Fruit fly (Drosophila melanogaster) whole organism: Measurements from ENCODE around the gene spen.

Experiments used
- CG8478 ChIP-seq: fragments of >200 bp; optimal IDR thresholded peaks from 2 replicates; lab custom pipeline; 2018; ENCODE audit warnings: inconsistent platforms
- Dll ChIP-seq: fragments of >200 bp; optimal IDR thresholded peaks from 2 replicates; lab custom pipeline; 2017
- EcR ChIP-seq, 2 experiments: fragments of >200 bp; optimal IDR thresholded peaks; 2 replicates each; lab custom pipeline; 2017; ENCODE audit warnings: missing biosample characterization in 2 of 2, missing genetic modification characterization in 2 of 2, missing genetic modification reagents in 2 of 2
- pan ChIP-seq: fragments of >200 bp; optimal IDR thresholded peaks from 2 replicates; lab custom pipeline; 2017
- psq ChIP-seq: fragments of >200 bp; optimal IDR thresholded peaks from 2 replicates; lab custom pipeline; 2017
- usp ChIP-seq: fragments of >200 bp; optimal IDR thresholded peaks from 2 replicates; lab custom pipeline; 2017; ENCODE audit warnings: missing biosample characterization, missing genetic modification characterization, mixed read lengths

DNA sequence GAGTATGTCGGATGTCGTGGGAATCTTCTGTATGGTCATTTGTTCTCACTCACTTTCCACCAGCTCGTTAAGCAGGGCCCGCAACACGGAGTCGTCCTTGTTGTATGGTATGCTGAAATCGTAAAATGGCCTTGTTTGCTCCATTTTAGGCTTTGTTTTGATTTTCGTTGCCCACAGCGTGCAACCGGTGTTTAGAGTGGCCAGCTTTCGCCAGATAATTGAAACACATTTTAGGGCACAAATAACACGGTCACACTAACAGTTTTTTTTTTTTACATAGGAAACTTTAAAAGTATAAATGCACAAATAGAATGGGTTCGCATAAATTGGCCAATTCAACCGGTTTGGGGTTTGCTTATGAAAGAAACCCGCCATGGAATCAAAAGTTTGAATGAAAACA, 93.3 kb downstream of the spen start, which contains the start of gene Rpp30:
- TF ChIP-seq usp = no peak
- TF ChIP-seq psq (lab: Kevin White, UChicago) = no peak
- TF ChIP-seq EcR (GFP tag; optimal IDR thresholded peaks at IDR 0.05; lab: Kevin White, UChicago) = no peak
- no peak for TF ChIP-seq Dll (lab: Kevin White, UChicago)
- no peak for TF ChIP-seq CG8478
- no peak for TF ChIP-seq pan (lab: Kevin White, UChicago)
